Worm (Caenorhabditis elegans) whole organism, late embryonic: ENCODE results near the gene srw-68.

ENCODE experiments used
- ets-4 ChIP-seq: sonication (generic microtip); optimal IDR thresholded peaks from 2 replicates; lab custom pipeline; 2016; ENCODE audit warnings: missing genetic modification characterization, missing compliant biosample characterization
- eyg-1 ChIP-seq: sonication (generic microtip); optimal IDR thresholded peaks from 2 replicates; lab custom pipeline; 2016; ENCODE audit warnings: missing genotype, missing genetic modification characterization, missing compliant biosample characterization
- fkh-10 ChIP-seq: fragments of 150-350 bp; optimal IDR thresholded peaks from 2 replicates; lab custom pipeline; 2014; ENCODE audit warnings: missing biosample characterization, missing genetic modification reagents, missing genetic modification characterization
- hlh-8 ChIP-seq: sonication (generic microtip); optimal IDR thresholded peaks from 2 replicates; lab custom pipeline; 2016; ENCODE audit warnings: missing genotype, missing genetic modification characterization, missing compliant biosample characterization
- pha-4 ChIP-seq: fragments of 150-350 bp; optimal IDR thresholded peaks from 2 replicates; lab custom pipeline; 2018; ENCODE audit warnings: missing biosample characterization, missing genetic modification reagents, missing genetic modification characterization
- pqm-1 ChIP-seq: sonication (generic microtip); optimal IDR thresholded peaks from 2 replicates; lab custom pipeline; 2016; ENCODE audit warnings: missing genetic modification characterization, missing compliant biosample characterization
- ref-2 ChIP-seq: sonication (generic microtip); optimal IDR thresholded peaks from 2 replicates; lab custom pipeline; 2016; ENCODE audit warnings: missing genetic modification characterization, missing compliant biosample characterization
- tbx-7 ChIP-seq: sonication (generic microtip); optimal IDR thresholded peaks from 2 replicates; lab custom pipeline; 2016; ENCODE audit warnings: missing genotype, missing genetic modification characterization, missing compliant biosample characterization
- unc-55 ChIP-seq: sonication (generic microtip); optimal IDR thresholded peaks from 2 replicates; lab custom pipeline; 2017; ENCODE audit warnings: missing biosample characterization, missing genetic modification reagents, missing genetic modification characterization
- ztf-16 ChIP-seq: sonication (generic microtip); optimal IDR thresholded peaks from 2 replicates; lab custom pipeline; 2017; ENCODE audit warnings: missing genetic modification characterization, missing compliant biosample characterization

ce11 chrV:7413107-7413774 is 13.3 kb downstream of the srw-68 start, which contains the start of gene F18E3.11:
- TF ChIP-seq hlh-8 (tag; lab: Kevin White, UChicago) = no peak
- no peak for TF ChIP-seq unc-55 (GFP tag; lab: Kevin White, UChicago)
- no peak for TF ChIP-seq ref-2
- TF ChIP-seq ets-4 (tag; lab: Kevin White, UChicago) = no peak
- no peak for TF ChIP-seq eyg-1 (tag; lab: Kevin White, UChicago)
- TF ChIP-seq pqm-1 (tag; lab: Kevin White, UChicago) = no peak
- no peak for TF ChIP-seq fkh-10 (GFP tag; lab: Kevin White, UChicago)
- no peak for TF ChIP-seq pha-4
- TF ChIP-seq ztf-16 (tag; lab: Kevin White, UChicago) = no peak
- no peak for TF ChIP-seq tbx-7 (tag; lab: Kevin White, UChicago)
